Worm (Caenorhabditis elegans) whole organism, L1 larva: ENCODE results near the gene aqp-3.

Source experiments
- C34B4.2 ChIP-seq: sonication (generic microtip); optimal IDR thresholded peaks from 2 replicates; lab custom pipeline; 2017; ENCODE audit warnings: mild to moderate bottlenecking, missing genetic modification characterization, missing compliant biosample characterization
- F16B12.6 ChIP-seq: fragments of 150-350 bp; optimal IDR thresholded peaks from 2 replicates; lab custom pipeline; 2014; ENCODE audit warnings: missing biosample characterization, missing genetic modification characterization
- aha-1 ChIP-seq: fragments of 150-350 bp; optimal IDR thresholded peaks from 2 replicates; lab custom pipeline; 2014; ENCODE audit warnings: missing biosample characterization, missing genetic modification characterization
- aly-2 ChIP-seq: fragments of 150-350 bp; optimal IDR thresholded peaks from 2 replicates; lab custom pipeline; 2014; ENCODE audit warnings: missing biosample characterization, missing genetic modification characterization
- ceh-63 ChIP-seq: fragments of 200-800 bp; sonication (Bioruptor generic); optimal IDR thresholded peaks from 2 replicates; lab custom pipeline; 2018; ENCODE audit warnings: mild to moderate bottlenecking, missing genetic modification characterization, missing compliant biosample characterization
- ceh-8 ChIP-seq: fragments of 200-800 bp; sonication (Bioruptor generic); optimal IDR thresholded peaks from 2 replicates; lab custom pipeline; 2018; ENCODE audit warnings: mild to moderate bottlenecking, missing genetic modification characterization, moderate library complexity, missing compliant biosample characterization
- ceh-88 ChIP-seq: fragments of 200-800 bp; sonication (Bioruptor generic); IDR thresholded peaks from 2 replicates; pipeline ENCODE4 v1.3.6; 2022; ENCODE audit warnings: missing genetic modification characterization, missing compliant biosample characterization
- dpl-1 ChIP-seq, 3 experiments: fragments of 150-350 bp in 2 of 3; sonication (generic microtip) in 1 of 3; optimal IDR thresholded peaks; 2 replicates each; lab custom pipeline; 2014 to 2017; ENCODE audit warnings: missing biosample characterization in 3 of 3, missing genetic modification characterization in 3 of 3, missing genetic modification reagents in 3 of 3
- dsc-1 ChIP-seq: sonication (generic microtip); optimal IDR thresholded peaks from 2 replicates; lab custom pipeline; 2016; ENCODE audit warnings: mild to moderate bottlenecking, missing genetic modification characterization, missing compliant biosample characterization
- efl-1 ChIP-seq, 4 experiments: fragments of 150-350 bp; optimal IDR thresholded peaks in 3 of 4; peaks in 1 of 4; 1 replicate in 1 of 4; 2 replicates in 3 of 4; lab custom pipeline; 2014; ENCODE audit warnings: missing biosample characterization in 2 of 4, missing genetic modification characterization in 2 of 4, missing genetic modification reagents in 2 of 4
- egl-13 ChIP-seq: sonication (generic microtip); optimal IDR thresholded peaks from 2 replicates; lab custom pipeline; 2016; ENCODE audit warnings: missing genotype, missing genetic modification reagents, missing genetic modification characterization, missing compliant biosample characterization
- egl-27 ChIP-seq, 2 experiments: fragments of 150-350 bp in 1 of 2; sonication (generic microtip); optimal IDR thresholded peaks; 3 replicates each; lab custom pipeline; 2017 to 2018; ENCODE audit warnings: missing biosample characterization in 2 of 2, missing genetic modification characterization in 2 of 2, missing genetic modification reagents in 2 of 2
- elt-2 ChIP-seq: sonication (generic microtip); optimal IDR thresholded peaks from 2 replicates; lab custom pipeline; 2016; ENCODE audit warnings: missing genetic modification characterization, mild to moderate bottlenecking, inconsistent platforms, missing compliant biosample characterization, missing genetic modification reagents
- elt-3 ChIP-seq, 6 experiments: fragments of 150-350 bp in 1 of 6; sonication (generic microtip); optimal IDR thresholded peaks; 2 replicates each; lab custom pipeline; 2017 to 2018; ENCODE audit warnings: missing biosample characterization in 6 of 6, missing genetic modification characterization in 6 of 6, inconsistent platforms in 1 of 6
- fkh-8 ChIP-seq: sonication (generic microtip); optimal IDR thresholded peaks from 2 replicates; lab custom pipeline; 2016; ENCODE audit warnings: mild to moderate bottlenecking, missing genetic modification characterization, missing compliant biosample characterization
- fos-1 ChIP-seq: fragments of 150-350 bp; optimal IDR thresholded peaks from 2 replicates; lab custom pipeline; 2014; ENCODE audit warnings: missing biosample characterization, missing genetic modification characterization
- grh-1 ChIP-seq: fragments of 200-800 bp; sonication (Bioruptor generic); IDR thresholded peaks from 2 replicates; pipeline ENCODE4 v1.3.6; 2022; ENCODE audit warnings: missing genetic modification reagents, missing genetic modification characterization, missing compliant biosample characterization
- hpl-2 ChIP-seq: fragments of 150-350 bp; optimal IDR thresholded peaks from 2 replicates; lab custom pipeline; 2014; ENCODE audit warnings: missing biosample characterization, missing genetic modification reagents, missing genetic modification characterization
- irx-1 ChIP-seq: sonication (generic microtip); optimal IDR thresholded peaks from 2 replicates; lab custom pipeline; 2016; ENCODE audit warnings: missing genetic modification characterization, missing compliant biosample characterization
- isw-1 ChIP-seq: fragments of 200-800 bp; sonication (Bioruptor generic); IDR thresholded peaks from 2 replicates; pipeline ENCODE4 v1.3.6; 2022; ENCODE audit warnings: missing genetic modification characterization, missing compliant biosample characterization
- jun-1 ChIP-seq: fragments of 150-350 bp; optimal IDR thresholded peaks from 2 replicates; lab custom pipeline; 2014; ENCODE audit warnings: missing biosample characterization, missing genetic modification reagents, missing genetic modification characterization
- lin-13 ChIP-seq: fragments of 150-350 bp; optimal IDR thresholded peaks from 2 replicates; lab custom pipeline; 2014; ENCODE audit warnings: missing biosample characterization, missing genetic modification reagents, missing genetic modification characterization
- lin-15B ChIP-seq: fragments of 150-350 bp; sonication (generic microtip); optimal IDR thresholded peaks from 3 replicates; lab custom pipeline; 2014; ENCODE audit warnings: missing biosample characterization, missing genetic modification characterization
- lin-35 ChIP-seq, 2 experiments: fragments of 150-350 bp; optimal IDR thresholded peaks; 2 replicates each; lab custom pipeline; 2014; ENCODE audit warnings: missing biosample characterization in 2 of 2, missing genetic modification characterization in 2 of 2, missing genetic modification reagents in 2 of 2
- lin-39 ChIP-seq: fragments of 150-350 bp; optimal IDR thresholded peaks from 2 replicates; lab custom pipeline; 2014; ENCODE audit warnings: missing biosample characterization, missing genetic modification reagents, missing genetic modification characterization
- lsy-2 ChIP-seq, 2 experiments: fragments of 150-350 bp; optimal IDR thresholded peaks; 2 replicates each; lab custom pipeline; 2014; ENCODE audit warnings: missing biosample characterization in 2 of 2, missing genetic modification characterization in 2 of 2
- mab-9 ChIP-seq: fragments of 200-800 bp; sonication (Bioruptor generic); IDR thresholded peaks from 2 replicates; pipeline ENCODE4 v1.3.6; 2022; ENCODE audit warnings: missing genetic modification reagents, missing genetic modification characterization, missing compliant biosample characterization
- mdl-1 ChIP-seq, 2 experiments: fragments of 150-350 bp; optimal IDR thresholded peaks; 2 replicates each; lab custom pipeline; 2014 to 2017; ENCODE audit warnings: missing biosample characterization in 2 of 2, missing genetic modification characterization in 2 of 2, inconsistent platforms in 1 of 2
- mep-1 ChIP-seq: fragments of 150-350 bp; optimal IDR thresholded peaks from 2 replicates; lab custom pipeline; 2014; ENCODE audit warnings: missing biosample characterization, missing genetic modification characterization
- nhr-12 ChIP-seq: sonication (generic microtip); optimal IDR thresholded peaks from 2 replicates; lab custom pipeline; 2017; ENCODE audit warnings: missing biosample characterization, missing genetic modification characterization
- nhr-19 ChIP-seq: fragments of 200-800 bp; sonication (Bioruptor generic); conservative IDR thresholded peaks from 2 replicates; pipeline ENCODE4 v1.3.6; 2022; ENCODE audit warnings: missing genetic modification characterization, missing compliant biosample characterization
- nhr-237 ChIP-seq: fragments of 150-350 bp; optimal IDR thresholded peaks from 2 replicates; lab custom pipeline; 2014; ENCODE audit warnings: missing biosample characterization, missing genetic modification characterization
- nhr-85 ChIP-seq: sonication (generic microtip); peaks from one replicate; lab custom pipeline; 2016; ENCODE audit warnings: missing genetic modification characterization, inconsistent platforms, missing compliant biosample characterization
- pag-3 ChIP-seq: sonication (generic microtip); optimal IDR thresholded peaks from 2 replicates; lab custom pipeline; 2017; ENCODE audit warnings: missing genetic modification characterization, mild to moderate bottlenecking, missing compliant biosample characterization, antibody characterized with exemption, borderline replicate concordance; ENCODE audit not compliant: insufficient read depth
- pqm-1 ChIP-seq: sonication (generic microtip); optimal IDR thresholded peaks from 3 replicates; lab custom pipeline; 2017; ENCODE audit warnings: missing biosample characterization, missing genetic modification characterization
- rnt-1 ChIP-seq: sonication (generic microtip); optimal IDR thresholded peaks from 2 replicates; lab custom pipeline; 2016; ENCODE audit warnings: mild to moderate bottlenecking, missing genetic modification characterization, moderate library complexity, missing compliant biosample characterization
- skn-1 ChIP-seq: fragments of 150-350 bp; optimal IDR thresholded peaks from 2 replicates; lab custom pipeline; 2014; ENCODE audit warnings: missing biosample characterization, missing genetic modification characterization
- snpc-4 ChIP-seq: fragments of 150-350 bp; optimal IDR thresholded peaks from 2 replicates; lab custom pipeline; 2014; ENCODE audit warnings: missing biosample characterization, missing genetic modification characterization
- snu-23 ChIP-seq: sonication (generic microtip); optimal IDR thresholded peaks from 2 replicates; lab custom pipeline; 2016; ENCODE audit warnings: missing genetic modification characterization, missing compliant biosample characterization
- sptf-1 ChIP-seq: fragments of 150-350 bp; optimal IDR thresholded peaks from 2 replicates; lab custom pipeline; 2014; ENCODE audit warnings: missing biosample characterization, missing genetic modification characterization
- sup-37 ChIP-seq: fragments of 200-800 bp; sonication (Bioruptor generic); optimal IDR thresholded peaks from 2 replicates; lab custom pipeline; 2018; ENCODE audit warnings: mild to moderate bottlenecking, missing genetic modification characterization, missing compliant biosample characterization
- swsn-7 ChIP-seq: sonication (generic microtip); optimal IDR thresholded peaks from 2 replicates; lab custom pipeline; 2016; ENCODE audit warnings: missing genetic modification characterization, missing compliant biosample characterization
- tbx-2 ChIP-seq: sonication (generic microtip); optimal IDR thresholded peaks from 2 replicates; lab custom pipeline; 2016; ENCODE audit warnings: missing genetic modification characterization, missing compliant biosample characterization
- tlp-1 ChIP-seq: fragments of 150-350 bp; optimal IDR thresholded peaks from 2 replicates; lab custom pipeline; 2014; ENCODE audit warnings: missing biosample characterization, missing genetic modification characterization
- unc-86 ChIP-seq: sonication (generic microtip); optimal IDR thresholded peaks from 2 replicates; lab custom pipeline; 2016; ENCODE audit warnings: missing genetic modification characterization, missing compliant biosample characterization
- vab-15 ChIP-seq: sonication (generic microtip); optimal IDR thresholded peaks from 2 replicates; lab custom pipeline; 2017; ENCODE audit warnings: missing genotype, mild to moderate bottlenecking, missing genetic modification characterization, missing compliant biosample characterization
- zag-1 ChIP-seq: fragments of 150-350 bp; optimal IDR thresholded peaks from 2 replicates; lab custom pipeline; 2014; ENCODE audit warnings: missing biosample characterization, missing genetic modification characterization
- ztf-11 ChIP-seq, 2 experiments: sonication (generic microtip); optimal IDR thresholded peaks; 2 replicates each; lab custom pipeline; 2016 to 2017; ENCODE audit warnings: missing genetic modification characterization in 2 of 2, missing biosample characterization in 1 of 2, missing compliant biosample characterization in 1 of 2

aqp-3 gene

ce11 chrIV:10948797-10949196 is 17.5 kb downstream of the aqp-3 start, which contains the start of gene Y69E1A.1:
Gene Y69E1A.1 (minus strand): TSS chrIV:10948897.
- TF ChIP-seq irx-1, result no peak
- no peak for TF ChIP-seq swsn-7 (tag; lab: Kevin White, UChicago)
- TF ChIP-seq mab-9, result no peak
- TF ChIP-seq grh-1 (GFP tag; lab: Robert Waterston, UW), result no peak
- no peak for TF ChIP-seq F16B12.6 (tag; lab: Kevin White, UChicago)
- TF ChIP-seq zag-1 (tag; lab: Kevin White, UChicago), result no peak
- TF ChIP-seq dsc-1 (tag; lab: Kevin White, UChicago), result no peak
- no peak for TF ChIP-seq nhr-19 (GFP tag; lab: Robert Waterston, UW)
- TF ChIP-seq aly-2 (tag; lab: Kevin White, UChicago), result no peak
- no peak for TF ChIP-seq elt-2 (tag; lab: Kevin White, UChicago)
- TF ChIP-seq egl-13, result no peak
- no peak for TF ChIP-seq snpc-4 (tag; lab: Kevin White, UChicago)
- TF ChIP-seq pag-3 (tag; lab: Kevin White, UChicago), result no peak
- TF ChIP-seq dpl-1 (GFP tag; optimal IDR thresholded peaks at IDR 0.05; lab: Kevin White, UChicago), result no peak
- no peak for TF ChIP-seq rnt-1 (tag; lab: Kevin White, UChicago)
- no peak for TF ChIP-seq snu-23 (GFP tag; lab: Kevin White, UChicago)
- TF ChIP-seq ceh-88 (GFP tag; lab: Robert Waterston, UW), result no peak
- no peak for TF ChIP-seq skn-1 (tag; lab: Kevin White, UChicago)

ce11 chrIV:10936906-10937540 is 29.2 kb downstream of the aqp-3 start, which contains the start of gene fic-1:
Gene fic-1 (plus strand): TSS chrIV:10937454.
- TF ChIP-seq lin-15B (tag; lab: Kevin White, UChicago) (no peak), aly-2 (tag; lab: Kevin White, UChicago) (no peak), isw-1 (GFP tag; lab: Robert Waterston, UW) (peak; percentile 51), nhr-12 (tag; lab: Kevin White, UChicago) (no peak), pqm-1 (no peak), aha-1 (tag; lab: Kevin White, UChicago) (no peak), hpl-2 (GFP tag; lab: Kevin White, UChicago) (no peak), dsc-1 (tag; lab: Kevin White, UChicago) (peak; percentile 52), lin-39 (tag; lab: Kevin White, UChicago) (no peak), fos-1 (tag; lab: Kevin White, UChicago) (no peak), rnt-1 (tag; lab: Kevin White, UChicago) (peak; percentile 20), lsy-2 (tag; optimal IDR thresholded peaks at IDR 0.05; lab: Kevin White, UChicago) (peak; percentile 60 to 74), ceh-63 (GFP tag; lab: Kevin White, UChicago) (no peak), dpl-1 (GFP tag; optimal IDR thresholded peaks at IDR 0.05; lab: Kevin White, UChicago) (peak in 1 of 3 experiments; percentile 49), mab-9 (no peak), efl-1 (optimal IDR thresholded peaks at IDR 0.05; lab: Kevin White, UChicago) (peak; percentile 42 to 57), efl-1 (GFP tag; optimal IDR thresholded peaks at IDR 0.05 in 1 of 2; lab: Kevin White, UChicago) (peak; percentile 19 to 52), vab-15 (no peak), sptf-1 (tag; lab: Kevin White, UChicago) (no peak), zag-1 (tag; lab: Kevin White, UChicago) (no peak), sup-37 (GFP tag; lab: Kevin White, UChicago) (no peak), nhr-85 (tag; lab: Kevin White, UChicago) (peak; percentile 57), ceh-8 (GFP tag; lab: Kevin White, UChicago) (no peak), nhr-19 (GFP tag; lab: Robert Waterston, UW) (peak; percentile 46), ztf-11 (tag; optimal IDR thresholded peaks at IDR 0.05; lab: Kevin White, UChicago) (no peak), fkh-8 (tag; lab: Kevin White, UChicago) (peak; percentile 84), nhr-237 (tag; lab: Kevin White, UChicago) (peak; percentile 54), tbx-2 (tag; lab: Kevin White, UChicago) (peak; percentile 63), egl-27 (tag; optimal IDR thresholded peaks at IDR 0.05; lab: Kevin White, UChicago) (no peak), grh-1 (GFP tag; lab: Robert Waterston, UW) (no peak), skn-1 (tag; lab: Kevin White, UChicago) (peak; percentile 71), mep-1 (tag; lab: Kevin White, UChicago) (peak; percentile 65), lin-35 (GFP tag; optimal IDR thresholded peaks at IDR 0.05; lab: Kevin White, UChicago) (peak; percentile 51 to 61), lin-13 (GFP tag; lab: Kevin White, UChicago) (peak; percentile 14), mdl-1 (tag; optimal IDR thresholded peaks at IDR 0.05; lab: Kevin White, UChicago) (peak in 1 of 2 experiments; percentile 73), jun-1 (tag; lab: Kevin White, UChicago) (peak; percentile 16), unc-86 (tag; lab: Kevin White, UChicago) (peak; percentile 44), C34B4.2 (no peak), irx-1 (peak; percentile 57), tlp-1 (tag; lab: Kevin White, UChicago) (no peak), elt-3 (tag; optimal IDR thresholded peaks at IDR 0.05; lab: Kevin White, UChicago) (no peak), swsn-7 (tag; lab: Kevin White, UChicago) (peak; percentile 65)
